Fruit fly (Drosophila melanogaster) whole organism, embryonic: ENCODE data around the gene CG6051.

Experiments
- Awh ChIP-seq: fragments of 200-800 bp; sonication (Bioruptor generic); IDR thresholded peaks from 2 replicates; pipeline ENCODE4, ENCODE4 v1.3.6; 2022; ENCODE audit warnings: missing biosample characterization, missing genetic modification characterization
- B-H1 ChIP-seq: fragments of 200-800 bp; sonication (Bioruptor generic); IDR thresholded peaks from 3 replicates; pipeline ENCODE4 v1.3.6; 2022; ENCODE audit warnings: missing biosample characterization, missing genetic modification characterization
- Blimp-1 ChIP-seq: fragments of 200-800 bp; sonication (Bioruptor generic); optimal IDR thresholded peaks from 3 replicates; lab custom pipeline; 2018; ENCODE audit warnings: missing biosample characterization, missing genetic modification characterization, mild to moderate bottlenecking, moderate library complexity, missing genetic modification reagents
- BtbVII ChIP-seq: fragments of 200-800 bp; sonication (Bioruptor generic); optimal IDR thresholded peaks from 3 replicates; lab custom pipeline; 2017; ENCODE audit warnings: missing biosample characterization, mild to moderate bottlenecking, missing genetic modification characterization
- CG1024 ChIP-seq: fragments of 200-800 bp; sonication (Bioruptor generic); IDR thresholded peaks from 2 replicates; pipeline ENCODE4 v1.3.6; 2022; ENCODE audit warnings: missing biosample characterization, missing genetic modification characterization
- CG10321 ChIP-seq: fragments of 200-800 bp; sonication (Bioruptor generic); IDR thresholded peaks from 2 replicates; pipeline ENCODE4 v1.3.6; 2022; ENCODE audit warnings: missing biosample characterization, missing genetic modification characterization
- CG10654 ChIP-seq: fragments of 200-800 bp; sonication (Bioruptor generic); optimal IDR thresholded peaks from 2 replicates; lab custom pipeline; 2016; ENCODE audit warnings: missing biosample characterization, missing genetic modification characterization
- CG11398 ChIP-seq: fragments of 200-800 bp; sonication (Bioruptor generic); optimal IDR thresholded peaks from 2 replicates; lab custom pipeline; 2016; ENCODE audit warnings: missing biosample characterization, missing genetic modification characterization
- CG11695 ChIP-seq: fragments of 200-800 bp; sonication (Bioruptor generic); IDR thresholded peaks from 3 replicates; pipeline ENCODE4 v1.3.6; 2022; ENCODE audit warnings: missing biosample characterization, missing genetic modification characterization
- CG11696 ChIP-seq: fragments of 200-800 bp; sonication (Bioruptor generic); IDR thresholded peaks from 2 replicates; pipeline ENCODE4 v1.3.6; 2022; ENCODE audit warnings: missing biosample characterization, missing genetic modification characterization
- CG12299 ChIP-seq: fragments of 200-800 bp; sonication (Bioruptor generic); optimal IDR thresholded peaks from 2 replicates; lab custom pipeline; 2018; ENCODE audit warnings: missing biosample characterization, mild to moderate bottlenecking, missing genetic modification characterization
- CG12391 ChIP-seq: fragments of 200-800 bp; sonication (Bioruptor generic); optimal IDR thresholded peaks from 3 replicates; lab custom pipeline; 2018; ENCODE audit warnings: missing biosample characterization, mild to moderate bottlenecking, missing genetic modification characterization, moderate library complexity
- CG14965 ChIP-seq: fragments of 200-800 bp; sonication (Bioruptor generic); optimal IDR thresholded peaks from 2 replicates; lab custom pipeline; 2016; ENCODE audit warnings: missing biosample characterization, missing genetic modification characterization, borderline replicate concordance
- CG17359 ChIP-seq: fragments of 200-800 bp; sonication (Bioruptor generic); optimal IDR thresholded peaks from 3 replicates; lab custom pipeline; 2018; ENCODE audit warnings: missing biosample characterization, mild to moderate bottlenecking, missing genetic modification characterization, moderate library complexity
- CG1832 ChIP-seq: fragments of 200-800 bp; sonication (Bioruptor generic); optimal IDR thresholded peaks from 2 replicates; lab custom pipeline; 2017; ENCODE audit warnings: missing biosample characterization, mild to moderate bottlenecking, missing genetic modification characterization, inconsistent platforms
- CG30020 ChIP-seq: fragments of 200-800 bp; optimal IDR thresholded peaks from 2 replicates; lab custom pipeline; 2019; ENCODE audit warnings: missing biosample characterization, mild to moderate bottlenecking, missing genetic modification characterization, moderate library complexity
- CG30431 ChIP-seq: fragments of 200-800 bp; sonication (Bioruptor generic); optimal IDR thresholded peaks from 2 replicates; lab custom pipeline; 2017; ENCODE audit warnings: missing biosample characterization, missing genetic modification characterization
- CG32767 ChIP-seq: fragments of 200-800 bp; sonication (Bioruptor generic); IDR thresholded peaks from 2 replicates; pipeline ENCODE4 v1.3.6; 2022; ENCODE audit warnings: missing biosample characterization, missing genetic modification characterization
- CG34376 ChIP-seq: fragments of 200-800 bp; sonication (Bioruptor generic); optimal IDR thresholded peaks from 2 replicates; lab custom pipeline; 2018; ENCODE audit warnings: missing biosample characterization, mild to moderate bottlenecking, missing genetic modification characterization
- CG3838 ChIP-seq: fragments of 200-800 bp; sonication (Bioruptor generic); optimal IDR thresholded peaks from 3 replicates; lab custom pipeline; 2016; ENCODE audit warnings: missing biosample characterization, missing genetic modification characterization
- CG7745 ChIP-seq: fragments of 200-800 bp; sonication (Bioruptor generic); optimal IDR thresholded peaks from 2 replicates; lab custom pipeline; 2018; ENCODE audit warnings: missing biosample characterization, mild to moderate bottlenecking, missing genetic modification characterization, moderate library complexity
- CG7786 ChIP-seq: fragments of 200-800 bp; sonication (Bioruptor generic); optimal IDR thresholded peaks from 2 replicates; lab custom pipeline; 2016; ENCODE audit warnings: missing biosample characterization, missing genetic modification characterization
- CG7839 ChIP-seq: fragments of 200-800 bp; sonication (Bioruptor generic); optimal IDR thresholded peaks from 3 replicates; lab custom pipeline; 2018; ENCODE audit warnings: missing biosample characterization, mild to moderate bottlenecking, missing genetic modification characterization, moderate library complexity
- CG8944 ChIP-seq: fragments of 200-800 bp; sonication (Bioruptor generic); optimal IDR thresholded peaks from 3 replicates; lab custom pipeline; 2016; ENCODE audit warnings: missing biosample characterization, missing genetic modification characterization
- D19A ChIP-seq: fragments of 200-800 bp; optimal IDR thresholded peaks from 3 replicates; lab custom pipeline; 2019; ENCODE audit warnings: missing biosample characterization, mild to moderate bottlenecking, missing genetic modification characterization, moderate library complexity
- HmgD ChIP-seq: fragments of 200-800 bp; sonication (Bioruptor generic); optimal IDR thresholded peaks from 3 replicates; lab custom pipeline; 2016; ENCODE audit warnings: missing biosample characterization, missing genetic modification characterization
- Lim3 ChIP-seq: fragments of 200-800 bp; sonication (Bioruptor generic); IDR thresholded peaks from 2 replicates; pipeline ENCODE4 v1.3.6; 2022; ENCODE audit warnings: missing biosample characterization, missing genetic modification characterization
- Myb ChIP-seq: fragments of 200-800 bp; sonication (Bioruptor generic); optimal IDR thresholded peaks from 2 replicates; lab custom pipeline; 2016; ENCODE audit warnings: missing biosample characterization, missing genetic modification characterization
- Oaz ChIP-seq: fragments of 200-800 bp; sonication (Bioruptor generic); IDR thresholded peaks from 2 replicates; pipeline ENCODE4 v1.3.6; 2022; ENCODE audit warnings: missing biosample characterization, missing genetic modification characterization
- Pdp1 ChIP-seq, 2 experiments: fragments of 200-800 bp; sonication (Bioruptor generic); optimal IDR thresholded peaks; 3 replicates each; lab custom pipeline; 2016; ENCODE audit warnings: missing biosample characterization in 2 of 2, missing genetic modification characterization in 2 of 2, mild to moderate bottlenecking in 1 of 2, moderate library complexity in 1 of 2
- Sry-β ChIP-seq: fragments of 200-800 bp; sonication (Bioruptor generic); optimal IDR thresholded peaks from 2 replicates; lab custom pipeline; 2018; ENCODE audit warnings: missing biosample characterization, mild to moderate bottlenecking, missing genetic modification characterization, moderate library complexity
- Taf1 ChIP-seq: fragments of 200-800 bp; sonication (Bioruptor generic); IDR thresholded peaks from 2 replicates; pipeline ENCODE4 v1.3.6; 2022; ENCODE audit warnings: missing biosample characterization, missing genetic modification characterization
- cad ChIP-seq: fragments of >200 bp; optimal IDR thresholded peaks from 2 replicates; lab custom pipeline; 2017; ENCODE audit warnings: missing biosample characterization, missing genetic modification characterization
- crc ChIP-seq: fragments of 200-800 bp; sonication (Bioruptor generic); optimal IDR thresholded peaks from 2 replicates; lab custom pipeline; 2016; ENCODE audit warnings: missing biosample characterization, missing genetic modification characterization
- disco-r ChIP-seq: fragments of 200-800 bp; sonication (Bioruptor generic); optimal IDR thresholded peaks from 2 replicates; lab custom pipeline; 2016; ENCODE audit warnings: missing biosample characterization, missing genetic modification characterization
- dm ChIP-seq: fragments of 200-800 bp; sonication (Bioruptor generic); optimal IDR thresholded peaks from 3 replicates; lab custom pipeline; 2016; ENCODE audit warnings: missing biosample characterization, missing genetic modification characterization
- eve ChIP-seq, 2 experiments: fragments of >200 bp; optimal IDR thresholded peaks; 2 replicates each; lab custom pipeline; 2017; ENCODE audit warnings: missing biosample characterization in 2 of 2, missing genetic modification characterization in 2 of 2
- gce ChIP-seq: fragments of 200-800 bp; sonication (Bioruptor generic); IDR thresholded peaks from 3 replicates; pipeline ENCODE4 v1.3.6; 2022; ENCODE audit warnings: missing biosample characterization, missing genetic modification characterization
- jing ChIP-seq: fragments of 200-800 bp; sonication (Bioruptor generic); optimal IDR thresholded peaks from 2 replicates; lab custom pipeline; 2018; ENCODE audit warnings: missing biosample characterization, mild to moderate bottlenecking, missing genetic modification characterization
- nerfin-2 ChIP-seq: fragments of 200-800 bp; sonication (Bioruptor generic); IDR thresholded peaks from 2 replicates; pipeline ENCODE4 v1.3.6; 2022; ENCODE audit warnings: missing biosample characterization, missing genetic modification characterization; ENCODE audit not compliant: partially characterized antibody
- oc ChIP-seq: fragments of 200-800 bp; sonication (Bioruptor generic); optimal IDR thresholded peaks from 2 replicates; lab custom pipeline; 2018; ENCODE audit warnings: missing biosample characterization, mild to moderate bottlenecking, missing genetic modification characterization, moderate library complexity
- sens-2 ChIP-seq: fragments of 200-800 bp; sonication (Bioruptor generic); IDR thresholded peaks from 2 replicates; pipeline ENCODE4 v1.3.6; 2022; ENCODE audit warnings: missing biosample characterization, missing genetic modification characterization
- slou ChIP-seq: fragments of 200-800 bp; sonication (Bioruptor generic); optimal IDR thresholded peaks from 3 replicates; lab custom pipeline; 2016; ENCODE audit warnings: missing biosample characterization, missing genetic modification characterization
- sob ChIP-seq: fragments of 200-800 bp; sonication (Bioruptor generic); IDR thresholded peaks from 2 replicates; pipeline ENCODE4 v1.3.6; 2022; ENCODE audit warnings: missing biosample characterization, missing genetic modification characterization
- tgo ChIP-seq: fragments of 200-800 bp; sonication (Bioruptor generic); IDR thresholded peaks from 3 replicates; pipeline ENCODE4 v1.3.6; 2022; ENCODE audit warnings: missing biosample characterization, missing genetic modification characterization
- ttk ChIP-seq: fragments of 200-800 bp; sonication (Bioruptor generic); IDR thresholded peaks from 2 replicates; pipeline ENCODE4 v2.1.2; 2022; ENCODE audit warnings: missing biosample characterization, missing genetic modification characterization
- tup ChIP-seq: fragments of 200-800 bp; sonication (Bioruptor generic); optimal IDR thresholded peaks from 2 replicates; lab custom pipeline; 2016; ENCODE audit warnings: missing biosample characterization, mild to moderate bottlenecking, missing genetic modification characterization, moderate library complexity
- zen ChIP-seq: fragments of 200-800 bp; sonication (Bioruptor generic); optimal IDR thresholded peaks from 3 replicates; lab custom pipeline; 2018; ENCODE audit warnings: missing biosample characterization, mild to moderate bottlenecking, missing genetic modification characterization, moderate library complexity

Gene CG6051

DNA sequence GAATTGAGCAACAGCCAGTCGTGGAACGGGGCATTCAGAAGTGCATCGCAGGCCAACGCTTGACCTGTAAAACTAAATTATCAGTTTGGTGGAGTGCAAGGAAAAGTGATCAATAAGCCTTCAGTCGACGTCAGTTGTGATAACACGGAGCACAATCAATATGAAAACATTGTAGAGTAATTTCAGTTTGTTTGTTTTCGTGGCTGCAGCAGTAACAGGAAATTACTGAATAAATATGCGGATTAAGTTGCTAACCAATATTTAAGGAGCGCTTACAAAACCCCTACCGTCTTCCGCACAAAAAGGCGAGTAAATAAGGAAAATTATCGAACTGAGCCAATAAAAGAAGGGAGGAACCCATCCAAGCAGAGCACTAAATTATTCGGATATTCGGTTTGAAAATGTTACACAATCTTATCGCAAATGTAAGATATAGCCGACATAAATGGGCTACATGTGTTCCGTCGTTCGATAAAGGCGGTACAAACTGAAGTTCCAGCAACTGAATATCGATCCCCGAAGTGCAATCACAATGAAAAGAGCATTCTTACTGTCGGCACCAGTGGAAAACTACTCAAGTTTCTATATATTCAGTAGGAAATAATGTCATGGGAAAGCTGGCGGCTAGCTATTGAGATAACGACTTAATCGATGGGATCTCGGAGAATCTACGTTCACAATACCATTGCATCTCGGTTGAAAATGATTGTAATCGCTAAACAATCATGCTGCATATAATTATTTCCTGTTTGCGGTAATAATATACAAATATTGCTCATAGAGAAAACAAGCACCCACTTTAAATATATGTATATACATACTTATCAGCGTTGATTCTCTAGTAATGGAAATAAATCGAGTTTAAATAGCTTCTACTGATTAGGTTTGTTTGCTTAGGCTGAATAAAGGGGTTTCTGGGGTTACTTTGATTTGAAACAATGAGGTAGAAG is 14.9 kb downstream of the CG6051 start (continued):
- TF ChIP-seq CG34376 (no peak), Awh (GFP tag; lab: Robert Waterston, UW) (peak; percentile 64), ttk (peak; percentile 13; the same call in 1 of the 2 replicates), CG11695 (GFP tag; lab: Robert Waterston, UW) (0 out of 3 replicates have a peak, but pooled peaks have one; percentile 24), CG32767 (GFP tag; lab: Robert Waterston, UW) (peak; percentile 57; the same call in 1 of the 2 replicates), CG1024 (GFP tag; lab: Robert Waterston, UW) (peak; percentile 61), slou (GFP tag; lab: Kevin White, UChicago) (peak; percentile 35), CG7786 (peak; percentile 29), disco-r (GFP tag; lab: Kevin White, UChicago) (peak; percentile 9), oc (tag; lab: Kevin White, UChicago) (peak; percentile 75), gce (GFP tag; lab: Robert Waterston, UW) (no peak), tup (GFP tag; lab: Kevin White, UChicago) (peak; percentile 22), CG12299 (peak; percentile 51), CG11398 (GFP tag; lab: Kevin White, UChicago) (peak; percentile 82), Blimp-1 (peak; percentile 62), CG7839 (tag; lab: Kevin White, UChicago) (peak; percentile 56), CG11696 (no peak), BtbVII (peak; percentile 71), CG10321 (GFP tag; lab: Robert Waterston, UW) (0 out of 2 replicates have a peak, but pooled peaks have one; percentile 12), CG8944 (GFP tag; lab: Kevin White, UChicago) (peak; percentile 46), CG10654 (peak; percentile 57), Taf1 (GFP tag; lab: Robert Waterston, UW) (no peak), dm (GFP tag; lab: Kevin White, UChicago) (peak; percentile 44), eve (GFP tag; optimal IDR thresholded peaks at IDR 0.05; lab: Kevin White, UChicago) (peak in 1 of 2 experiments; percentile 73), CG7745 (tag; lab: Kevin White, UChicago) (peak; percentile 85), CG1832 (GFP tag; lab: Kevin White, UChicago) (no peak), sob (GFP tag; lab: Robert Waterston, UW) (0 out of 2 replicates have a peak, but pooled peaks have one; percentile 44), CG14965 (GFP tag; lab: Kevin White, UChicago) (peak; percentile 63), CG12391 (tag; lab: Kevin White, UChicago) (peak; percentile 48), Pdp1 (GFP tag; optimal IDR thresholded peaks at IDR 0.05; lab: Kevin White, UChicago) (peak; percentile 41 to 85), Oaz (0 out of 2 replicates have a peak, but pooled peaks have one; percentile 28), B-H1 (GFP tag; lab: Robert Waterston, UW) (no peak), HmgD (GFP tag; lab: Kevin White, UChicago) (no peak), Lim3 (GFP tag; lab: Robert Waterston, UW) (no peak), cad (GFP tag; lab: Kevin White, UChicago) (no peak), zen (tag; lab: Kevin White, UChicago) (peak; percentile 75), D19A (tag; lab: Kevin White, UChicago) (peak; percentile 69), CG30431 (GFP tag; lab: Kevin White, UChicago) (peak; percentile 33), CG3838 (GFP tag; lab: Kevin White, UChicago) (peak; percentile 54), CG30020 (no peak), nerfin-2 (GFP tag; lab: Robert Waterston, UW) (no peak), CG17359 (peak; percentile 74), jing (GFP tag; lab: Kevin White, UChicago) (peak; percentile 40), Sry-β (GFP tag; lab: Kevin White, UChicago) (peak; percentile 33), sens-2 (GFP tag; lab: Robert Waterston, UW) (peak; percentile 49; the same call in 1 of the 2 replicates), tgo (GFP tag; lab: Robert Waterston, UW) (peak; percentile 48; the same call in 1 of the 3 replicates), crc (GFP tag; lab: Kevin White, UChicago) (peak; percentile 32), Myb (GFP tag; lab: Kevin White, UChicago) (peak; percentile 15)
